Worm (Caenorhabditis elegans): ENCODE data around the gene F57A8.6.

- TF ChIP-seq ama-1 (optimal IDR thresholded peaks at IDR 0.05), result no peak
- no peak for TF ChIP-seq ets-7 (tag; optimal IDR thresholded peaks at IDR 0.05)
Measured at ce11 chrV:10058748-10059147, 14.9 kb downstream of the F57A8.6 start.

Measured in whole organism, early embryonic.